Worm (Caenorhabditis elegans): Measurements from ENCODE around the gene set-1.

Gene set-1

DNA sequence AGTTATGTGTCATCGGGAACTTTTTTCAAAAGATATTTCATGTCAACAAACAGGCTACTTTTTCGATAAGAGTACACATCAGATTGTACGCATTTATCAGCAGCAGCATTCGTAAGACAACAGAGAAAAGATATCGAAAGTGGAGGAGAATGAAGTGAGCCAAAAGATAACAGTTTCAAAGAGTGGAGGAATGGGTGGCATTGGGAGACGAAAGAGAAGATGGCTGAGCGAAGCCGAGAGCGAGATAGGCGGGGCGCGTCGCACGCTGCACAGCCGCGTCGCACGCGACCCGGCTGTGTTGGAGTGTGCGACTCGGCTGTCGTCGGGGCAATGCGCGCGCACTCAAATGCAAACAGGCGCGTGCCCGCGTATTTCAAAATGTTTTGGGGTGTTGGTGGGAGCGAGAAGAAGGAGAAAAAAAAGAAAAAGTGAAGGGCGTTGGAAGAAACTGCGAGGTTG is 12.0 kb upstream of the set-1 start:
- TF ChIP-seq unc-62 (GFP tag; optimal IDR thresholded peaks at IDR 0.05) (no peak), nhr-76 (tag; optimal IDR thresholded peaks at IDR 0.05) (no peak), zip-8 (tag; optimal IDR thresholded peaks at IDR 0.05) (no peak), unc-39 (tag; optimal IDR thresholded peaks at IDR 0.05) (no peak), nhr-2 (tag; optimal IDR thresholded peaks at IDR 0.05) (no peak), snpc-4 (tag; optimal IDR thresholded peaks at IDR 0.05) (no peak), drap-1 (GFP tag; optimal IDR thresholded peaks at IDR 0.05) (peak; percentile 22), lsy-2 (tag; optimal IDR thresholded peaks at IDR 0.05) (no peak), M03D4.4 (tag; optimal IDR thresholded peaks at IDR 0.05) (peak; percentile 64), nhr-237 (tag; optimal IDR thresholded peaks at IDR 0.05) (peak; percentile 48), ceh-83 (GFP tag; optimal IDR thresholded peaks at IDR 0.05) (no peak), tbx-8 (GFP tag; optimal IDR thresholded peaks at IDR 0.05) (no peak), sptf-1 (tag; optimal IDR thresholded peaks at IDR 0.05) (peak; percentile 66), pha-4 (tag; optimal IDR thresholded peaks at IDR 0.05) (peak; percentile 39), nhr-28 (tag; optimal IDR thresholded peaks at IDR 0.05) (no peak), ceh-43 (GFP tag; optimal IDR thresholded peaks at IDR 0.05) (no peak), ham-2 (GFP tag; optimal IDR thresholded peaks at IDR 0.05) (peak; percentile 27), hlh-1 (tag; optimal IDR thresholded peaks at IDR 0.05) (peak; percentile 46), unc-120 (tag; optimal IDR thresholded peaks at IDR 0.05; ENCODE audit: poor library complexity, severe bottlenecking) (peak; percentile 72), lin-32 (GFP tag; optimal IDR thresholded peaks at IDR 0.05) (no peak)

- TF ChIP-seq mep-1 (tag; optimal IDR thresholded peaks at IDR 0.05) (no peak), unc-62 (GFP tag; optimal IDR thresholded peaks at IDR 0.05) (no peak), unc-39 (tag; optimal IDR thresholded peaks at IDR 0.05) (no peak), drap-1 (GFP tag; optimal IDR thresholded peaks at IDR 0.05) (no peak), lin-32 (GFP tag; optimal IDR thresholded peaks at IDR 0.05) (no peak), snpc-4 (tag; optimal IDR thresholded peaks at IDR 0.05) (no peak), nhr-28 (tag; optimal IDR thresholded peaks at IDR 0.05) (no peak), hlh-1 (tag; optimal IDR thresholded peaks at IDR 0.05) (no peak), sem-2 (GFP tag; optimal IDR thresholded peaks at IDR 0.05) (no peak), elt-1 (tag; optimal IDR thresholded peaks at IDR 0.05; ENCODE audit: borderline replicate concordance, insufficient read depth) (no peak), nhr-76 (tag; optimal IDR thresholded peaks at IDR 0.05) (no peak), ztf-11 (tag; optimal IDR thresholded peaks at IDR 0.05) (no peak), ham-2 (GFP tag; optimal IDR thresholded peaks at IDR 0.05) (no peak), blmp-1 (tag; optimal IDR thresholded peaks at IDR 0.05) (no peak), ceh-83 (GFP tag; optimal IDR thresholded peaks at IDR 0.05) (no peak), zip-8 (tag; optimal IDR thresholded peaks at IDR 0.05) (no peak), ceh-39 (tag; optimal IDR thresholded peaks at IDR 0.05) (no peak), pha-4 (tag; optimal IDR thresholded peaks at IDR 0.05) (no peak), lsy-2 (tag; optimal IDR thresholded peaks at IDR 0.05) (no peak)
Measured at ce11 chrIII:6463679-6464078, 11.5 kb upstream of the set-1 start, which contains the start of gene dlc-1. dlc-1 (minus strand) TSS chrIII:6463779.

DNA sequence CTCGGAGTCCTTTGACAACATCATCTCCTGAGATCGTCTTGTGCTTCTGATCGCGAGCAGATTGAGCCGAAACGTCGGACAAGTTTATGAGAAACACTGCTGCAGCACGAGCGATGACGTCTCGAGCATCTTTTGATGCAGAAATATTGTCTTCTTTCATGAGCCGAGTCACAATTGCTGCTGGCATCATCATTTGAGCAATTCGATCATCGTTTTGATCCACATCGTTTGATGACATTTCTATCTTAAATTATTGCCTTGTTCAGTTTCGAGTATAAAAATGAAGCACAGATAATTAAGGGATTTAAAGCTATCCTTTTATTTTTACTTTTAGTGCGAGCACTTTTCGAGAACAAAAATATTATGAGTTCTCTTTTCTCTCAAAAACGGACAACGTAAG is 10.4 kb upstream of the set-1 start, which contains the start of gene T26A5.8:
Gene T26A5.8 (minus strand): TSS at position 247 of the 400 bp plus-strand sequence.
- TF ChIP-seq cnd-1 (tag; optimal IDR thresholded peaks at IDR 0.05) (no peak), nhr-237 (tag; optimal IDR thresholded peaks at IDR 0.05) (no peak), hlh-1 (tag; optimal IDR thresholded peaks at IDR 0.05) (no peak), unc-62 (GFP tag; optimal IDR thresholded peaks at IDR 0.05) (no peak), snpc-4 (tag; optimal IDR thresholded peaks at IDR 0.05) (no peak), flh-1 (GFP tag; optimal IDR thresholded peaks at IDR 0.05) (no peak), ceh-43 (GFP tag; optimal IDR thresholded peaks at IDR 0.05) (no peak), M03D4.4 (tag; optimal IDR thresholded peaks at IDR 0.05) (no peak), nhr-2 (tag; optimal IDR thresholded peaks at IDR 0.05) (no peak), pha-4 (tag; optimal IDR thresholded peaks at IDR 0.05) (no peak), mab-5 (tag; optimal IDR thresholded peaks at IDR 0.05) (no peak), ceh-39 (tag; optimal IDR thresholded peaks at IDR 0.05) (no peak), elt-1 (tag; optimal IDR thresholded peaks at IDR 0.05; ENCODE audit: borderline replicate concordance, insufficient read depth) (no peak), tbx-8 (GFP tag; optimal IDR thresholded peaks at IDR 0.05) (no peak), lin-32 (GFP tag; optimal IDR thresholded peaks at IDR 0.05) (no peak), ceh-83 (GFP tag; optimal IDR thresholded peaks at IDR 0.05) (no peak)

- TF ChIP-seq lin-13 (tag; optimal IDR thresholded peaks at IDR 0.05), result no peak
- TF ChIP-seq ces-1 (GFP tag; optimal IDR thresholded peaks at IDR 0.05), result no peak
- TF ChIP-seq cnd-1 (tag; optimal IDR thresholded peaks at IDR 0.05), result no peak
- no peak for TF ChIP-seq unc-62 (GFP tag; optimal IDR thresholded peaks at IDR 0.05)
- no peak for TF ChIP-seq blmp-1 (tag; optimal IDR thresholded peaks at IDR 0.05)
- TF ChIP-seq tbx-8 (GFP tag; optimal IDR thresholded peaks at IDR 0.05), result no peak
- no peak for TF ChIP-seq ceh-83 (GFP tag; optimal IDR thresholded peaks at IDR 0.05)
- no peak for TF ChIP-seq ztf-11 (tag; optimal IDR thresholded peaks at IDR 0.05)
- TF ChIP-seq flh-1 (GFP tag; optimal IDR thresholded peaks at IDR 0.05), result no peak
- no peak for TF ChIP-seq ceh-39 (tag; optimal IDR thresholded peaks at IDR 0.05)
- TF ChIP-seq hlh-1 (tag; optimal IDR thresholded peaks at IDR 0.05), result no peak
- TF ChIP-seq mab-5 (tag; optimal IDR thresholded peaks at IDR 0.05), result no peak
- no peak for TF ChIP-seq elt-1 (tag; optimal IDR thresholded peaks at IDR 0.05; ENCODE audit: borderline replicate concordance, insufficient read depth)
- no peak for TF ChIP-seq nhr-2 (tag; optimal IDR thresholded peaks at IDR 0.05)
- TF ChIP-seq pha-4 (tag; optimal IDR thresholded peaks at IDR 0.05), result no peak
Measured at ce11 chrIII:6459820-6460219, 7.6 kb upstream of the set-1 start, which contains the start of gene algn-1. algn-1 (plus strand) TSS chrIII:6460120.

All from whole organism, mixed stage, embryonic.